Fruit fly (Drosophila melanogaster) whole organism, embryonic: Measurements from ENCODE around the gene CG31821.

Source experiments
- Atf6 ChIP-seq: fragments of 200-800 bp; sonication (Bioruptor generic); IDR thresholded peaks from 2 replicates; pipeline ENCODE4 v1.3.6; 2022; ENCODE audit warnings: missing biosample characterization, missing genetic modification characterization
- B-H2 ChIP-seq: fragments of 200-800 bp; sonication (Bioruptor generic); optimal IDR thresholded peaks from 2 replicates; lab custom pipeline; 2018; ENCODE audit warnings: missing biosample characterization, mild to moderate bottlenecking, missing genetic modification characterization
- Bgb ChIP-seq: fragments of 200-800 bp; sonication (Bioruptor generic); IDR thresholded peaks from 2 replicates; pipeline ENCODE4 v1.3.6; 2022; ENCODE audit warnings: missing biosample characterization, missing genetic modification characterization; ENCODE audit not compliant: partially characterized antibody
- Blimp-1 ChIP-seq: fragments of 200-800 bp; sonication (Bioruptor generic); optimal IDR thresholded peaks from 3 replicates; lab custom pipeline; 2018; ENCODE audit warnings: missing biosample characterization, missing genetic modification characterization, mild to moderate bottlenecking, moderate library complexity, missing genetic modification reagents
- BtbVII ChIP-seq: fragments of 200-800 bp; sonication (Bioruptor generic); optimal IDR thresholded peaks from 3 replicates; lab custom pipeline; 2017; ENCODE audit warnings: missing biosample characterization, mild to moderate bottlenecking, missing genetic modification characterization
- CG11247 ChIP-seq: fragments of 200-800 bp; sonication (Bioruptor generic); IDR thresholded peaks from 2 replicates; pipeline ENCODE4 v1.3.6; 2022; ENCODE audit warnings: missing biosample characterization, missing genetic modification characterization
- CG11695 ChIP-seq: fragments of 200-800 bp; sonication (Bioruptor generic); IDR thresholded peaks from 3 replicates; pipeline ENCODE4 v1.3.6; 2022; ENCODE audit warnings: missing biosample characterization, missing genetic modification characterization
- CG11696 ChIP-seq: fragments of 200-800 bp; sonication (Bioruptor generic); IDR thresholded peaks from 2 replicates; pipeline ENCODE4 v1.3.6; 2022; ENCODE audit warnings: missing biosample characterization, missing genetic modification characterization
- CG12219 ChIP-seq: fragments of 200-800 bp; sonication (Bioruptor generic); optimal IDR thresholded peaks from 3 replicates; lab custom pipeline; 2018; ENCODE audit warnings: missing biosample characterization, mild to moderate bottlenecking, missing genetic modification characterization
- CG12659 ChIP-seq: fragments of 200-800 bp; sonication (Bioruptor generic); optimal IDR thresholded peaks from 3 replicates; lab custom pipeline; 2017; ENCODE audit warnings: mild to moderate bottlenecking, missing biosample characterization, missing genetic modification reagents, missing genetic modification characterization
- CG13287 ChIP-seq: fragments of 200-800 bp; sonication (Bioruptor generic); IDR thresholded peaks from 2 replicates; pipeline ENCODE4 v1.3.6; 2022; ENCODE audit warnings: missing biosample characterization, missing genetic modification characterization; ENCODE audit not compliant: partially characterized antibody
- CG15269 ChIP-seq: fragments of 200-800 bp; sonication (Bioruptor generic); optimal IDR thresholded peaks from 2 replicates; lab custom pipeline; 2018; ENCODE audit warnings: missing biosample characterization, mild to moderate bottlenecking, missing genetic modification characterization, moderate library complexity
- CG16863 ChIP-seq: fragments of 200-800 bp; sonication (Bioruptor generic); optimal IDR thresholded peaks from 3 replicates; lab custom pipeline; 2016; ENCODE audit warnings: missing biosample characterization, missing genetic modification characterization
- CG17186 ChIP-seq: fragments of 200-800 bp; sonication (Bioruptor generic); optimal IDR thresholded peaks from 3 replicates; lab custom pipeline; 2017; ENCODE audit warnings: missing biosample characterization, missing genetic modification reagents, missing genetic modification characterization
- CG17385 ChIP-seq: fragments of 200-800 bp; sonication (Bioruptor generic); optimal IDR thresholded peaks from 3 replicates; lab custom pipeline; 2018; ENCODE audit warnings: missing biosample characterization, mild to moderate bottlenecking, missing genetic modification characterization
- CG17829 ChIP-seq: fragments of 200-800 bp; optimal IDR thresholded peaks from 2 replicates; lab custom pipeline; 2019; ENCODE audit warnings: missing biosample characterization, mild to moderate bottlenecking, missing genetic modification characterization, moderate library complexity
- CG31224 ChIP-seq: fragments of 200-800 bp; sonication (Bioruptor generic); IDR thresholded peaks from 2 replicates; pipeline ENCODE4 v1.3.6; 2022; ENCODE audit warnings: missing biosample characterization, missing genetic modification characterization
- CG3726 ChIP-seq: fragments of 200-800 bp; sonication (Bioruptor generic); IDR thresholded peaks from 3 replicates; pipeline ENCODE4, ENCODE4 v1.3.6; 2022; ENCODE audit warnings: missing biosample characterization, missing genetic modification characterization
- CG5953 ChIP-seq: fragments of 200-800 bp; sonication (Bioruptor generic); IDR thresholded peaks from 2 replicates; pipeline ENCODE4 v1.3.6; 2022; ENCODE audit warnings: missing biosample characterization, missing genetic modification characterization
- CG8765 ChIP-seq: fragments of 200-800 bp; sonication (Bioruptor generic); IDR thresholded peaks from 2 replicates; pipeline ENCODE4 v1.3.6; 2022; ENCODE audit warnings: missing biosample characterization, missing genetic modification characterization
- Doc3 ChIP-seq: fragments of 200-800 bp; sonication (Bioruptor generic); IDR thresholded peaks from 3 replicates; pipeline ENCODE4 v1.3.6; 2022; ENCODE audit warnings: missing biosample characterization, missing genetic modification characterization; ENCODE audit not compliant: partially characterized antibody
- ERR ChIP-seq: fragments of 200-800 bp; sonication (Bioruptor generic); optimal IDR thresholded peaks from 2 replicates; lab custom pipeline; 2016; ENCODE audit warnings: missing biosample characterization, missing genetic modification characterization
- Ets97D ChIP-seq: fragments of 200-800 bp; sonication (Bioruptor generic); optimal IDR thresholded peaks from 3 replicates; lab custom pipeline; 2016; ENCODE audit warnings: missing biosample characterization, missing genetic modification characterization
- HmgZ ChIP-seq: fragments of 200-800 bp; sonication (Bioruptor generic); optimal IDR thresholded peaks from 2 replicates; lab custom pipeline; 2018; ENCODE audit warnings: missing biosample characterization, mild to moderate bottlenecking, missing genetic modification characterization
- MBD-R2 ChIP-seq: fragments of 200-800 bp; sonication (Bioruptor generic); IDR thresholded peaks from 2 replicates; pipeline ENCODE4 v1.3.6; 2022; ENCODE audit warnings: missing biosample characterization, missing genetic modification characterization
- Meics ChIP-seq: fragments of 200-800 bp; sonication (Bioruptor generic); optimal IDR thresholded peaks from 2 replicates; lab custom pipeline; 2017; ENCODE audit warnings: missing biosample characterization, mild to moderate bottlenecking, missing genetic modification characterization
- NFAT ChIP-seq: fragments of 200-800 bp; sonication (Bioruptor generic); IDR thresholded peaks from 2 replicates; pipeline ENCODE4 v1.3.6; 2022; ENCODE audit warnings: missing biosample characterization, missing genetic modification characterization
- Ptx1 ChIP-seq: fragments of 200-800 bp; sonication (Bioruptor generic); IDR thresholded peaks from 2 replicates; pipeline ENCODE4 v1.3.6; 2022; ENCODE audit warnings: missing biosample characterization, missing genetic modification characterization
- Rfx ChIP-seq: fragments of 200-800 bp; sonication (Bioruptor generic); IDR thresholded peaks from 2 replicates; pipeline ENCODE4 v1.3.6; 2022; ENCODE audit warnings: missing biosample characterization, missing genetic modification characterization
- abd-A ChIP-seq: fragments of 200-800 bp; sonication (Bioruptor generic); optimal IDR thresholded peaks from 3 replicates; lab custom pipeline; 2019; ENCODE audit warnings: missing biosample characterization, mild to moderate bottlenecking, missing genetic modification characterization, moderate library complexity
- ac ChIP-seq: fragments of 200-800 bp; sonication (Bioruptor generic); optimal IDR thresholded peaks from 3 replicates; lab custom pipeline; 2017; ENCODE audit warnings: missing biosample characterization, mild to moderate bottlenecking, missing genetic modification characterization
- ase ChIP-seq: fragments of 200-800 bp; sonication (Bioruptor generic); IDR thresholded peaks from 3 replicates; pipeline ENCODE4 v1.3.6; 2022; ENCODE audit warnings: missing biosample characterization, missing genetic modification characterization
- ci ChIP-seq: fragments of 200-800 bp; sonication (Bioruptor generic); IDR thresholded peaks from 3 replicates; pipeline ENCODE4 v1.3.6; 2022; ENCODE audit warnings: missing biosample characterization, missing genetic modification characterization
- crol ChIP-seq: fragments of 200-800 bp; sonication (Bioruptor generic); IDR thresholded peaks from 2 replicates; pipeline ENCODE4 v1.3.6; 2022; ENCODE audit warnings: missing biosample characterization, missing genetic modification characterization
- fd3F ChIP-seq: fragments of 200-800 bp; sonication (Bioruptor generic); optimal IDR thresholded peaks from 2 replicates; lab custom pipeline; 2018; ENCODE audit warnings: missing biosample characterization, mild to moderate bottlenecking, missing genetic modification characterization, moderate library complexity
- ftz-f1 ChIP-seq: fragments of 200-800 bp; sonication (Bioruptor generic); optimal IDR thresholded peaks from 2 replicates; lab custom pipeline; 2016; ENCODE audit warnings: missing biosample characterization, missing genetic modification characterization
- fu2 ChIP-seq: fragments of 200-800 bp; sonication (Bioruptor generic); optimal IDR thresholded peaks from 2 replicates; lab custom pipeline; 2016; ENCODE audit warnings: missing biosample characterization, missing genetic modification characterization
- gsb ChIP-seq: fragments of 200-800 bp; sonication (Bioruptor generic); IDR thresholded peaks from 2 replicates; pipeline ENCODE4 v1.3.6; 2022; ENCODE audit warnings: missing biosample characterization, missing genetic modification characterization
- hb ChIP-seq: fragments of 200-800 bp; sonication (Bioruptor generic); IDR thresholded peaks from 3 replicates; pipeline ENCODE4 v1.3.6; 2022; ENCODE audit warnings: missing biosample characterization, missing genetic modification characterization; ENCODE audit not compliant: partially characterized antibody
- mirr ChIP-seq: fragments of 200-800 bp; sonication (Bioruptor generic); optimal IDR thresholded peaks from 3 replicates; lab custom pipeline; 2018; ENCODE audit warnings: missing biosample characterization, mild to moderate bottlenecking, missing genetic modification characterization
- nerfin-2 ChIP-seq: fragments of 200-800 bp; sonication (Bioruptor generic); IDR thresholded peaks from 2 replicates; pipeline ENCODE4 v1.3.6; 2022; ENCODE audit warnings: missing biosample characterization, missing genetic modification characterization; ENCODE audit not compliant: partially characterized antibody
- pan ChIP-seq, 4 experiments: fragments of >200 bp in 3 of 4; fragments of 200-800 bp in 1 of 4; sonication (Bioruptor generic) in 1 of 4; optimal IDR thresholded peaks in 3 of 4; IDR thresholded peaks in 1 of 4; 2 replicates each; pipeline versions ENCODE4 v1.3.6 to Lab custom; 2017 to 2022; ENCODE audit warnings: missing biosample characterization in 2 of 4, missing genetic modification characterization in 2 of 4, mixed read lengths in 1 of 4
- pros ChIP-seq: fragments of 200-800 bp; sonication (Bioruptor generic); optimal IDR thresholded peaks from 3 replicates; lab custom pipeline; 2019; ENCODE audit warnings: missing biosample characterization, mild to moderate bottlenecking, missing genetic modification characterization, moderate library complexity
- row ChIP-seq: fragments of 200-800 bp; sonication (Bioruptor generic); IDR thresholded peaks from 3 replicates; pipeline ENCODE4 v1.3.6; 2022; ENCODE audit warnings: missing biosample characterization, missing genetic modification characterization
- sc ChIP-seq, 3 experiments: fragments of >200 bp in 2 of 3; fragments of 200-800 bp in 1 of 3; sonication (Bioruptor generic) in 1 of 3; optimal IDR thresholded peaks; 2 replicates in 2 of 3; 3 replicates in 1 of 3; lab custom pipeline; 2017; ENCODE audit warnings: mild to moderate bottlenecking in 1 of 3, missing biosample characterization in 1 of 3, missing genetic modification characterization in 1 of 3, missing genetic modification reagents in 1 of 3
- seq ChIP-seq: fragments of 200-800 bp; sonication (Bioruptor generic); IDR thresholded peaks from 2 replicates; pipeline ENCODE4 v1.3.6; 2022; ENCODE audit warnings: missing biosample characterization, missing genetic modification characterization
- so ChIP-seq: fragments of 200-800 bp; sonication (Bioruptor generic); IDR thresholded peaks from 3 replicates; pipeline ENCODE4 v1.3.6; 2022; ENCODE audit warnings: missing biosample characterization, missing genetic modification characterization
- sob ChIP-seq: fragments of 200-800 bp; sonication (Bioruptor generic); IDR thresholded peaks from 2 replicates; pipeline ENCODE4 v1.3.6; 2022; ENCODE audit warnings: missing biosample characterization, missing genetic modification characterization
- sug ChIP-seq: fragments of 200-800 bp; optimal IDR thresholded peaks from 2 replicates; lab custom pipeline; 2019; ENCODE audit warnings: missing biosample characterization, mild to moderate bottlenecking, missing genetic modification characterization, moderate library complexity
- ttk ChIP-seq: fragments of 200-800 bp; sonication (Bioruptor generic); IDR thresholded peaks from 2 replicates; pipeline ENCODE4 v2.1.2; 2022; ENCODE audit warnings: missing biosample characterization, missing genetic modification characterization

The CG31821 gene

dm6 chr2L:15909826-15910225, 7.6 kb upstream of the CG31821 start (continued):
- TF ChIP-seq NFAT (GFP tag; lab: Robert Waterston, UW) (no peak), CG11247 (GFP tag; lab: Robert Waterston, UW) (no peak), CG12659 (GFP tag; lab: Kevin White, UChicago) (no peak), CG5953 (no peak), CG3726 (GFP tag; lab: Robert Waterston, UW) (no peak), CG11696 (GFP tag; lab: Robert Waterston, UW) (peak; percentile 18; the same call in 1 of the 2 replicates), seq (GFP tag; lab: Robert Waterston, UW) (peak; percentile 47; the same call in 1 of the 2 replicates), CG16863 (GFP tag; lab: Kevin White, UChicago) (no peak), Ptx1 (GFP tag; lab: Robert Waterston, UW) (no peak), CG17385 (GFP tag; lab: Kevin White, UChicago) (peak; percentile 5), pros (GFP tag; lab: Kevin White, UChicago) (peak; percentile 13), CG17186 (GFP tag; lab: Kevin White, UChicago) (no peak), hb (GFP tag; lab: Robert Waterston, UW) (no peak), Bgb (GFP tag; lab: Robert Waterston, UW) (peak; percentile 29; the same call in 1 of the 2 replicates), Meics (GFP tag; lab: Kevin White, UChicago) (peak; percentile 10), MBD-R2 (GFP tag; lab: Robert Waterston, UW) (no peak), BtbVII (peak; percentile 46), fu2 (GFP tag; lab: Kevin White, UChicago) (no peak), crol (GFP tag; lab: Robert Waterston, UW) (peak; percentile 86), B-H2 (GFP tag; lab: Kevin White, UChicago) (peak; percentile 66), ase (GFP tag; lab: Robert Waterston, UW) (0 out of 3 replicates have a peak, but pooled peaks have one; percentile 38), CG11695 (peak; percentile 43; the same call in 1 of the 3 replicates), HmgZ (tag; lab: Kevin White, UChicago) (peak; percentile 64), gsb (GFP tag; lab: Robert Waterston, UW) (no peak), ERR (no peak), Rfx (GFP tag; lab: Robert Waterston, UW) (peak; percentile 33; the same call in 1 of the 2 replicates), sug (peak; percentile 86), pan (optimal IDR thresholded peaks at IDR 0.05; lab: Kevin White, UChicago) (no peak), pan (GFP tag; optimal IDR thresholded peaks at IDR 0.05 in 1 of 2, IDR thresholded peaks at IDR 0.05 in 1 of 2) (peak in 1 of 2 experiments; percentile 55), fd3F (GFP tag; lab: Kevin White, UChicago) (peak; percentile 6), CG8765 (GFP tag; lab: Robert Waterston, UW) (no peak), CG12219 (GFP tag; lab: Kevin White, UChicago) (peak; percentile 12), CG13287 (GFP tag; lab: Robert Waterston, UW) (peak; percentile 43), ci (GFP tag; lab: Robert Waterston, UW) (no peak), nerfin-2 (GFP tag; lab: Robert Waterston, UW) (no peak), Atf6 (GFP tag; lab: Robert Waterston, UW) (peak; percentile 50; the same call in 1 of the 2 replicates), Ets97D (GFP tag; lab: Kevin White, UChicago) (no peak), sc (optimal IDR thresholded peaks at IDR 0.05; lab: Kevin White, UChicago) (no peak), sc (GFP tag; optimal IDR thresholded peaks at IDR 0.05; lab: Kevin White, UChicago) (no peak), row (GFP tag; lab: Robert Waterston, UW) (peak; percentile 15; the same call in 1 of the 3 replicates), CG15269 (tag; lab: Kevin White, UChicago) (peak; percentile 83), Blimp-1 (peak; percentile 76), ac (GFP tag; lab: Kevin White, UChicago) (no peak), so (peak; percentile 62; the same call in 1 of the 3 replicates), ttk (GFP tag; lab: Robert Waterston, UW) (no peak), abd-A (tag; lab: Kevin White, UChicago) (peak; percentile 97), CG31224 (GFP tag; lab: Robert Waterston, UW) (peak; percentile 99), ftz-f1 (peak; percentile 96), sob (no peak), Doc3 (GFP tag; lab: Robert Waterston, UW) (no peak), mirr (peak; percentile 91), CG17829 (tag; lab: Kevin White, UChicago) (no peak)
